Fruit fly (Drosophila melanogaster) whole organism, embryonic: ENCODE data around the gene Jon66Cii.

Experiments
- CG10147 ChIP-seq: fragments of 200-800 bp; sonication (Bioruptor generic); optimal IDR thresholded peaks from 2 replicates; lab custom pipeline; 2019; ENCODE audit warnings: missing biosample characterization, mild to moderate bottlenecking, missing genetic modification characterization, moderate library complexity
- CG12104 ChIP-seq: fragments of 200-800 bp; sonication (Bioruptor generic); optimal IDR thresholded peaks from 3 replicates; lab custom pipeline; 2016; ENCODE audit warnings: missing biosample characterization, missing genetic modification characterization
- CG12299 ChIP-seq: fragments of 200-800 bp; sonication (Bioruptor generic); optimal IDR thresholded peaks from 2 replicates; lab custom pipeline; 2018; ENCODE audit warnings: missing biosample characterization, mild to moderate bottlenecking, missing genetic modification characterization
- CG1647 ChIP-seq: fragments of 200-800 bp; sonication (Bioruptor generic); optimal IDR thresholded peaks from 3 replicates; lab custom pipeline; 2016; ENCODE audit warnings: missing biosample characterization, missing genetic modification characterization
- CG17385 ChIP-seq: fragments of 200-800 bp; sonication (Bioruptor generic); optimal IDR thresholded peaks from 3 replicates; lab custom pipeline; 2018; ENCODE audit warnings: missing biosample characterization, mild to moderate bottlenecking, missing genetic modification characterization
- CG18476 ChIP-seq: fragments of 200-800 bp; sonication (Bioruptor generic); optimal IDR thresholded peaks from 2 replicates; lab custom pipeline; 2016; ENCODE audit warnings: missing biosample characterization, mild to moderate bottlenecking, missing genetic modification characterization
- CG32767 ChIP-seq: fragments of 200-800 bp; sonication (Bioruptor generic); IDR thresholded peaks from 2 replicates; pipeline ENCODE4 v1.3.6; 2022; ENCODE audit warnings: missing biosample characterization, missing genetic modification characterization
- CG33213 ChIP-seq: fragments of 200-800 bp; sonication (Bioruptor generic); optimal IDR thresholded peaks from 3 replicates; lab custom pipeline; 2016; ENCODE audit warnings: missing biosample characterization, missing genetic modification characterization
- CG6654 ChIP-seq: fragments of 200-800 bp; sonication (Bioruptor generic); optimal IDR thresholded peaks from 2 replicates; lab custom pipeline; 2017; ENCODE audit warnings: missing biosample characterization, mild to moderate bottlenecking, missing genetic modification characterization
- CG6813 ChIP-seq: fragments of 200-800 bp; sonication (Bioruptor generic); optimal IDR thresholded peaks from 2 replicates; lab custom pipeline; 2017; ENCODE audit warnings: missing biosample characterization, missing genetic modification characterization, mild to moderate bottlenecking, moderate library complexity, missing genetic modification reagents
- CG7963 ChIP-seq: fragments of 200-800 bp; sonication (Bioruptor generic); IDR thresholded peaks from 3 replicates; pipeline ENCODE4 v1.3.6; 2022; ENCODE audit warnings: missing biosample characterization, missing genetic modification characterization; ENCODE audit not compliant: partially characterized antibody
- Dfd ChIP-seq, 2 experiments: fragments of >200 bp; optimal IDR thresholded peaks; 2 replicates each; lab custom pipeline; 2017; ENCODE audit warnings: missing biosample characterization in 2 of 2, missing genetic modification characterization in 2 of 2
- Dip3 ChIP-seq: fragments of 200-800 bp; sonication (Bioruptor generic); optimal IDR thresholded peaks from 3 replicates; lab custom pipeline; 2016; ENCODE audit warnings: missing biosample characterization, missing genetic modification characterization
- Dref ChIP-seq: fragments of 200-800 bp; sonication (Bioruptor generic); IDR thresholded peaks from 2 replicates; pipeline ENCODE4 v1.3.6; 2022; ENCODE audit warnings: missing biosample characterization, missing genetic modification characterization
- H2.0 ChIP-seq: fragments of 200-800 bp; sonication (Bioruptor generic); IDR thresholded peaks from 2 replicates; pipeline ENCODE4 v1.3.6; 2022; ENCODE audit warnings: missing biosample characterization, missing genetic modification characterization
- HLH3B ChIP-seq: fragments of 200-800 bp; sonication (Bioruptor generic); IDR thresholded peaks from 2 replicates; pipeline ENCODE4 v1.3.6; 2022; ENCODE audit warnings: missing biosample characterization, missing genetic modification characterization
- Hey ChIP-seq: fragments of 200-800 bp; sonication (Bioruptor generic); optimal IDR thresholded peaks from 3 replicates; lab custom pipeline; 2018; ENCODE audit warnings: missing biosample characterization, mild to moderate bottlenecking, missing genetic modification characterization
- Hsf ChIP-seq: fragments of 200-800 bp; sonication (Bioruptor generic); optimal IDR thresholded peaks from 3 replicates; lab custom pipeline; 2016; ENCODE audit warnings: missing biosample characterization, missing genetic modification characterization
- MTF-1 ChIP-seq: fragments of 200-800 bp; sonication (Bioruptor generic); optimal IDR thresholded peaks from 2 replicates; lab custom pipeline; 2018; ENCODE audit warnings: missing biosample characterization, mild to moderate bottlenecking, missing genetic modification characterization, borderline replicate concordance
- Mes4 ChIP-seq: fragments of 200-800 bp; sonication (Bioruptor generic); optimal IDR thresholded peaks from 2 replicates; lab custom pipeline; 2016; ENCODE audit warnings: missing biosample characterization, missing genetic modification characterization
- NC2α ChIP-seq: fragments of 200-800 bp; sonication (Bioruptor generic); optimal IDR thresholded peaks from 2 replicates; lab custom pipeline; 2016; ENCODE audit warnings: missing biosample characterization, missing genetic modification characterization
- Neu2 ChIP-seq: fragments of 200-800 bp; sonication (Bioruptor generic); optimal IDR thresholded peaks from 3 replicates; lab custom pipeline; 2016; ENCODE audit warnings: missing biosample characterization, missing genetic modification characterization, borderline replicate concordance
- Nf-YC ChIP-seq: fragments of 200-800 bp; optimal IDR thresholded peaks from 3 replicates; lab custom pipeline; 2019; ENCODE audit warnings: missing biosample characterization, mild to moderate bottlenecking, missing genetic modification characterization, moderate library complexity
- Ptx1 ChIP-seq: fragments of 200-800 bp; sonication (Bioruptor generic); IDR thresholded peaks from 2 replicates; pipeline ENCODE4 v1.3.6; 2022; ENCODE audit warnings: missing biosample characterization, missing genetic modification characterization
- Sry-δ ChIP-seq: fragments of 200-800 bp; sonication (Bioruptor generic); optimal IDR thresholded peaks from 2 replicates; lab custom pipeline; 2016; ENCODE audit warnings: missing biosample characterization, missing genetic modification characterization
- Tbp ChIP-seq: fragments of >200 bp; optimal IDR thresholded peaks from 2 replicates; lab custom pipeline; 2018; ENCODE audit warnings: missing biosample characterization, missing genetic modification characterization
- Xbp1 ChIP-seq: fragments of 200-800 bp; sonication (Bioruptor generic); optimal IDR thresholded peaks from 3 replicates; lab custom pipeline; 2016; ENCODE audit warnings: missing biosample characterization, mild to moderate bottlenecking, missing genetic modification characterization
- Xrp1 ChIP-seq: fragments of 200-800 bp; sonication (Bioruptor generic); IDR thresholded peaks from 2 replicates; pipeline ENCODE4 v1.3.6; 2022; ENCODE audit warnings: missing biosample characterization, missing genetic modification characterization
- danr ChIP-seq: fragments of 200-800 bp; sonication (Bioruptor generic); IDR thresholded peaks from 2 replicates; pipeline ENCODE4 v1.3.6; 2022; ENCODE audit warnings: missing biosample characterization, missing genetic modification characterization
- dm ChIP-seq: fragments of 200-800 bp; sonication (Bioruptor generic); optimal IDR thresholded peaks from 3 replicates; lab custom pipeline; 2016; ENCODE audit warnings: missing biosample characterization, missing genetic modification characterization
- dysf ChIP-seq: fragments of 200-800 bp; sonication (Bioruptor generic); IDR thresholded peaks from 3 replicates; pipeline ENCODE4 v1.3.6; 2022; ENCODE audit warnings: missing biosample characterization, missing genetic modification characterization
- emc ChIP-seq: fragments of 200-800 bp; sonication (Bioruptor generic); optimal IDR thresholded peaks from 2 replicates; lab custom pipeline; 2016; ENCODE audit warnings: missing biosample characterization, missing genetic modification characterization
- eyg ChIP-seq: fragments of 200-800 bp; sonication (Bioruptor generic); optimal IDR thresholded peaks from 3 replicates; lab custom pipeline; 2016; ENCODE audit warnings: missing biosample characterization, missing genetic modification characterization
- fd96Cb ChIP-seq: fragments of 200-800 bp; sonication (Bioruptor generic); optimal IDR thresholded peaks from 2 replicates; lab custom pipeline; 2018; ENCODE audit warnings: missing biosample characterization, mild to moderate bottlenecking, missing genetic modification characterization, moderate library complexity
- hbn ChIP-seq: fragments of 200-800 bp; sonication (Bioruptor generic); IDR thresholded peaks from 2 replicates; pipeline ENCODE4 v1.3.6; 2022; ENCODE audit warnings: missing biosample characterization, missing genetic modification characterization; ENCODE audit not compliant: partially characterized antibody
- hkb ChIP-seq, 2 experiments: fragments of 200-800 bp in 1 of 2; fragments of >200 bp in 1 of 2; sonication (Bioruptor generic) in 1 of 2; IDR thresholded peaks in 1 of 2; optimal IDR thresholded peaks in 1 of 2; 2 replicates each; pipeline versions ENCODE4 v1.3.6 to Lab custom; 2017 to 2022; ENCODE audit warnings: missing biosample characterization in 1 of 2, missing genetic modification characterization in 1 of 2
- lilli ChIP-seq: fragments of 200-800 bp; sonication (Bioruptor generic); optimal IDR thresholded peaks from 3 replicates; lab custom pipeline; 2016; ENCODE audit warnings: missing biosample characterization, missing genetic modification characterization
- lola ChIP-seq, 3 experiments: fragments of >200 bp in 2 of 3; fragments of 200-800 bp in 1 of 3; sonication (Bioruptor generic) in 1 of 3; optimal IDR thresholded peaks; 2 replicates each; lab custom pipeline; 2017 to 2019; ENCODE audit warnings: missing biosample characterization in 3 of 3, missing genetic modification characterization in 3 of 3, mild to moderate bottlenecking in 1 of 3, moderate library complexity in 1 of 3
- pnt ChIP-seq: fragments of 200-800 bp; sonication (Bioruptor generic); optimal IDR thresholded peaks from 3 replicates; lab custom pipeline; 2016; ENCODE audit warnings: missing biosample characterization, missing genetic modification characterization
- pros ChIP-seq: fragments of 200-800 bp; sonication (Bioruptor generic); optimal IDR thresholded peaks from 3 replicates; lab custom pipeline; 2019; ENCODE audit warnings: missing biosample characterization, mild to moderate bottlenecking, missing genetic modification characterization, moderate library complexity
- sens ChIP-seq: fragments of 200-800 bp; sonication (Bioruptor generic); peaks from one replicate; lab custom pipeline; 2016; ENCODE audit warnings: missing biosample characterization, missing genetic modification characterization
- stc ChIP-seq: fragments of 200-800 bp; sonication (Bioruptor generic); IDR thresholded peaks from 2 replicates; pipeline ENCODE4 v1.3.6; 2022; ENCODE audit warnings: missing biosample characterization, missing genetic modification characterization
- sug ChIP-seq: fragments of 200-800 bp; optimal IDR thresholded peaks from 2 replicates; lab custom pipeline; 2019; ENCODE audit warnings: missing biosample characterization, mild to moderate bottlenecking, missing genetic modification characterization, moderate library complexity
- tna ChIP-seq: fragments of 200-800 bp; sonication (Bioruptor generic); IDR thresholded peaks from 2 replicates; pipeline ENCODE4 v1.3.6; 2022; ENCODE audit warnings: missing biosample characterization, missing genetic modification characterization; ENCODE audit not compliant: partially characterized antibody
- usp ChIP-seq: fragments of >200 bp; optimal IDR thresholded peaks from 2 replicates; lab custom pipeline; 2017; ENCODE audit warnings: missing biosample characterization, missing genetic modification characterization

Jon66Cii gene

dm6 chr3L:8441745-8442575 is 48.5 kb upstream of the Jon66Cii start, which contains the start of gene Unr (continued):
- TF ChIP-seq hkb (optimal IDR thresholded peaks at IDR 0.05; lab: Kevin White, UChicago): no peak
- peak; percentile 71 for TF ChIP-seq hkb (GFP tag; IDR thresholded peaks at IDR 0.05; lab: Robert Waterston, UW)
- no peak for TF ChIP-seq CG7963 (GFP tag; lab: Robert Waterston, UW)
- TF ChIP-seq Sry-δ: peak; percentile 36
- no peak for TF ChIP-seq CG32767 (GFP tag; lab: Robert Waterston, UW)
- no peak for TF ChIP-seq Neu2 (GFP tag; lab: Kevin White, UChicago)
- TF ChIP-seq hbn (GFP tag; lab: Robert Waterston, UW): no peak
- TF ChIP-seq danr: no peak
- TF ChIP-seq Mes4 (GFP tag; lab: Kevin White, UChicago): peak; percentile 69
- TF ChIP-seq emc (GFP tag; lab: Kevin White, UChicago): peak; percentile 56
- TF ChIP-seq lola (GFP tag; optimal IDR thresholded peaks at IDR 0.05; lab: Kevin White, UChicago): peak in 2 of 3 experiments; percentile 48 to 60
- TF ChIP-seq fd96Cb (tag; lab: Kevin White, UChicago): peak; percentile 43
- TF ChIP-seq CG17385 (GFP tag; lab: Kevin White, UChicago): peak; percentile 79
- TF ChIP-seq, all 482 proteins: peak for 372

- no peak for TF ChIP-seq H2.0 (GFP tag; lab: Robert Waterston, UW)
- TF ChIP-seq CG12104: peak; percentile 19
- TF ChIP-seq Xbp1 (GFP tag; lab: Kevin White, UChicago): peak; percentile 41
- no peak for TF ChIP-seq Ptx1
- no peak for TF ChIP-seq Tbp
- peak; percentile 47 for TF ChIP-seq CG18476 (GFP tag; lab: Kevin White, UChicago)
- TF ChIP-seq eyg (GFP tag; lab: Kevin White, UChicago): peak; percentile 44
- no peak for TF ChIP-seq CG1647 (GFP tag; lab: Kevin White, UChicago)
- no peak for TF ChIP-seq sug (tag; lab: Kevin White, UChicago)
- no peak for TF ChIP-seq CG12299 (tag; lab: Kevin White, UChicago)
- no peak for TF ChIP-seq Dfd (GFP tag; optimal IDR thresholded peaks at IDR 0.05; lab: Kevin White, UChicago)
- TF ChIP-seq Dip3 (GFP tag; lab: Kevin White, UChicago): peak; percentile 11
- no peak for TF ChIP-seq tna (GFP tag; lab: Robert Waterston, UW)
- peak; percentile 5 for TF ChIP-seq pros
- TF ChIP-seq Hey (tag; lab: Kevin White, UChicago): no peak
- TF ChIP-seq Sry-δ: no peak
- peak; percentile 24 for TF ChIP-seq pnt (GFP tag; lab: Kevin White, UChicago)
- TF ChIP-seq CG33213: no peak
- TF ChIP-seq HLH3B (GFP tag; lab: Robert Waterston, UW): 0 out of 2 replicates have a peak, but pooled peaks have one; percentile 18
- peak; percentile 52; the same call in 1 of the 2 replicates for TF ChIP-seq Xrp1 (GFP tag; lab: Robert Waterston, UW)
- TF ChIP-seq Hsf (GFP tag; lab: Kevin White, UChicago): peak; percentile 32
- TF ChIP-seq Dref (GFP tag; lab: Robert Waterston, UW): no peak
- TF ChIP-seq dysf: no peak; the same call in 2 of the 3 replicates
- no peak for TF ChIP-seq Nf-YC (tag; lab: Kevin White, UChicago)
- peak; percentile 62 for TF ChIP-seq lilli (GFP tag; lab: Kevin White, UChicago)
- no peak for TF ChIP-seq NC2α (GFP tag; lab: Kevin White, UChicago)
- TF ChIP-seq CG6654: no peak
- peak; percentile 1 for TF ChIP-seq CG10147 (GFP tag; lab: Kevin White, UChicago)
- TF ChIP-seq CG6813 (GFP tag; lab: Kevin White, UChicago): peak; percentile 17
- peak; percentile 86 for TF ChIP-seq sens
- TF ChIP-seq Mes4 (GFP tag; lab: Kevin White, UChicago): peak; percentile 55
- TF ChIP-seq stc (GFP tag; lab: Robert Waterston, UW): peak; percentile 20; the same call in 1 of the 2 replicates
- TF ChIP-seq dm (GFP tag; lab: Kevin White, UChicago): peak; percentile 3
- no peak for TF ChIP-seq usp (GFP tag; lab: Kevin White, UChicago)
- TF ChIP-seq MTF-1: no peak
These were observed 47.5 kb upstream of the Jon66Cii start for dm6 chr3L:8440771-8441549.
